Worm (Caenorhabditis elegans): ENCODE measurements around the gene srsx-9.

ce11 chrV:4972943-4973342 lies at the start of gene srsx-9:
- TF ChIP-seq W03F9.2 (tag; optimal IDR thresholded peaks at IDR 0.05), result no peak
- TF ChIP-seq him-1 (tag; optimal IDR thresholded peaks at IDR 0.05), result no peak

All from whole organism, L4/young adult.